Worm (Caenorhabditis elegans) whole organism, L4 larva: ENCODE data around the gene R02F11.1.
A peak's percentile ranks its signal among the peaks of the same experiment; 100 is the strongest.

Source experiments
- F49E8.2 ChIP-seq: sonication (generic microtip); optimal IDR thresholded peaks from 2 replicates; lab custom pipeline; 2016; ENCODE audit warnings: missing compliant biosample characterization, mild to moderate bottlenecking, missing genetic modification characterization, borderline replicate concordance
- T26A8.4 ChIP-seq: fragments of 200-800 bp; sonication (Bioruptor generic); IDR thresholded peaks from 2 replicates; pipeline ENCODE4 v1.3.6; 2022; ENCODE audit warnings: missing genetic modification characterization, missing compliant biosample characterization
- Y105C5A.15 ChIP-seq: fragments of 200-800 bp; sonication (Bioruptor generic); IDR thresholded peaks from 2 replicates; pipeline ENCODE4 v1.3.6; 2022; ENCODE audit warnings: missing genetic modification characterization, missing compliant biosample characterization
- Y48G9A.11 ChIP-seq: fragments of 200-800 bp; sonication (Bioruptor generic); IDR thresholded peaks from 2 replicates; pipeline ENCODE4 v1.3.6; 2022; ENCODE audit warnings: missing genetic modification reagents, missing genetic modification characterization, missing compliant biosample characterization
- Y75B8A.6 ChIP-seq: fragments of 200-800 bp; sonication (Bioruptor generic); IDR thresholded peaks from 2 replicates; pipeline ENCODE4 v1.3.6; 2022; ENCODE audit warnings: missing genetic modification reagents, missing genetic modification characterization, missing compliant biosample characterization
- aha-1 ChIP-seq: fragments of 150-350 bp; peaks from one replicate; lab custom pipeline; 2014; ENCODE audit warnings: missing biosample characterization, missing genetic modification characterization
- attf-4 ChIP-seq: sonication (generic microtip); optimal IDR thresholded peaks from 3 replicates; lab custom pipeline; 2017; ENCODE audit warnings: missing biosample characterization, missing genetic modification characterization
- cey-2 ChIP-seq: sonication (generic microtip); optimal IDR thresholded peaks from 3 replicates; lab custom pipeline; 2017; ENCODE audit warnings: missing genetic modification characterization, mild to moderate bottlenecking, missing compliant biosample characterization, antibody characterized with exemption, borderline replicate concordance; ENCODE audit not compliant: insufficient read depth
- daf-16 ChIP-seq, 3 experiments: sonication (generic microtip); optimal IDR thresholded peaks; 2 replicates each; lab custom pipeline; 2016 to 2017; ENCODE audit warnings: missing genetic modification characterization in 3 of 3, missing genetic modification reagents in 3 of 3, mild to moderate bottlenecking in 2 of 3, missing compliant biosample characterization in 2 of 3, missing biosample characterization in 1 of 3, moderate library complexity in 1 of 3
- dmd-6 ChIP-seq: fragments of 200-800 bp; sonication (Bioruptor generic); IDR thresholded peaks from 2 replicates; pipeline ENCODE4 v1.3.6; 2022; ENCODE audit warnings: missing genetic modification reagents, missing genetic modification characterization, missing compliant biosample characterization
- dmd-8 ChIP-seq: fragments of 200-800 bp; sonication (Bioruptor generic); IDR thresholded peaks from 2 replicates; pipeline ENCODE4 v1.3.6; 2022; ENCODE audit warnings: missing genetic modification characterization, missing compliant biosample characterization
- dmd-9 ChIP-seq: fragments of 200-800 bp; sonication (Bioruptor generic); IDR thresholded peaks from 2 replicates; pipeline ENCODE4 v1.3.6; 2022; ENCODE audit warnings: missing genetic modification reagents, missing genetic modification characterization, missing compliant biosample characterization
- dve-1 ChIP-seq: sonication (generic microtip); optimal IDR thresholded peaks from 2 replicates; lab custom pipeline; 2017; ENCODE audit warnings: antibody characterized with exemption, mild to moderate bottlenecking, missing genetic modification characterization, missing compliant biosample characterization; ENCODE audit not compliant: insufficient read depth
- fkh-10 ChIP-seq: fragments of 150-350 bp; optimal IDR thresholded peaks from 2 replicates; lab custom pipeline; 2014; ENCODE audit warnings: missing biosample characterization, missing genetic modification reagents, missing genetic modification characterization
- hif-1 ChIP-seq, 2 experiments: sonication (generic microtip); optimal IDR thresholded peaks; 2 replicates each; lab custom pipeline; 2016 to 2017; ENCODE audit warnings: missing compliant biosample characterization in 2 of 2, missing genetic modification characterization in 2 of 2, missing genetic modification reagents in 2 of 2, missing genotype in 2 of 2, mild to moderate bottlenecking in 1 of 2
- hlh-11 ChIP-seq: fragments of 200-800 bp; sonication (Bioruptor generic); optimal IDR thresholded peaks from 2 replicates; lab custom pipeline; 2018; ENCODE audit warnings: mild to moderate bottlenecking, missing genetic modification characterization, missing compliant biosample characterization
- hlh-30 ChIP-seq: sonication (generic microtip); optimal IDR thresholded peaks from 2 replicates; lab custom pipeline; 2017; ENCODE audit warnings: antibody characterized with exemption, mild to moderate bottlenecking, missing genetic modification characterization, missing compliant biosample characterization; ENCODE audit not compliant: insufficient read depth
- lin-13 ChIP-seq: fragments of 150-350 bp; optimal IDR thresholded peaks from 2 replicates; lab custom pipeline; 2014; ENCODE audit warnings: missing biosample characterization, missing genetic modification reagents, missing genetic modification characterization
- lin-15B ChIP-seq: fragments of 150-350 bp; sonication (generic microtip); optimal IDR thresholded peaks from 3 replicates; lab custom pipeline; 2014; ENCODE audit warnings: missing biosample characterization, missing genetic modification characterization
- mdl-1 ChIP-seq, 2 experiments: fragments of 150-350 bp in 1 of 2; sonication (generic microtip) in 1 of 2; optimal IDR thresholded peaks; 2 replicates each; lab custom pipeline; 2014 to 2017; ENCODE audit warnings: missing biosample characterization in 2 of 2, missing genetic modification characterization in 2 of 2
- mep-1 ChIP-seq: fragments of 150-350 bp; sonication (generic microtip); optimal IDR thresholded peaks from 3 replicates; lab custom pipeline; 2014; ENCODE audit warnings: missing biosample characterization, missing genetic modification characterization
- mes-2 ChIP-seq: sonication (generic microtip); optimal IDR thresholded peaks from 2 replicates; lab custom pipeline; 2016; ENCODE audit warnings: missing genotype, mild to moderate bottlenecking, missing genetic modification characterization, missing compliant biosample characterization; ENCODE audit not compliant: poor library complexity, severe bottlenecking
- mxl-3 ChIP-seq: fragments of 200-800 bp; sonication (Bioruptor generic); optimal IDR thresholded peaks from 2 replicates; lab custom pipeline; 2018; ENCODE audit warnings: mild to moderate bottlenecking, missing genetic modification characterization, missing compliant biosample characterization
- nhr-102 ChIP-seq: sonication (generic microtip); optimal IDR thresholded peaks from 2 replicates; lab custom pipeline; 2016; ENCODE audit warnings: mild to moderate bottlenecking, missing genetic modification characterization, moderate library complexity, missing compliant biosample characterization
- nhr-11 ChIP-seq: fragments of 150-350 bp; optimal IDR thresholded peaks from 2 replicates; lab custom pipeline; 2014; ENCODE audit warnings: missing biosample characterization, missing genetic modification characterization
- nhr-28 ChIP-seq: fragments of 150-350 bp; optimal IDR thresholded peaks from 2 replicates; lab custom pipeline; 2014; ENCODE audit warnings: missing biosample characterization, missing genetic modification characterization
- nhr-6 ChIP-seq: fragments of 150-350 bp; optimal IDR thresholded peaks from 2 replicates; lab custom pipeline; 2014; ENCODE audit warnings: missing biosample characterization, missing genetic modification characterization
- nhr-77 ChIP-seq: fragments of 150-350 bp; optimal IDR thresholded peaks from 2 replicates; lab custom pipeline; 2014; ENCODE audit warnings: missing biosample characterization, missing genetic modification characterization
- php-3 ChIP-seq: fragments of 200-800 bp; sonication (Bioruptor generic); IDR thresholded peaks from 2 replicates; pipeline ENCODE4 v1.3.6; 2022; ENCODE audit warnings: missing genetic modification reagents, missing genetic modification characterization, missing compliant biosample characterization
- pqm-1 ChIP-seq: sonication (generic microtip); optimal IDR thresholded peaks from 2 replicates; lab custom pipeline; 2017; ENCODE audit warnings: missing biosample characterization, missing genetic modification characterization
- saeg-2 ChIP-seq: fragments of 200-800 bp; sonication (Bioruptor generic); IDR thresholded peaks from 2 replicates; pipeline ENCODE4 v1.3.6; 2022; ENCODE audit warnings: missing genetic modification reagents, missing genetic modification characterization, missing compliant biosample characterization
- skn-1 ChIP-seq: fragments of 150-350 bp; optimal IDR thresholded peaks from 2 replicates; lab custom pipeline; 2014; ENCODE audit warnings: missing biosample characterization, missing genetic modification characterization
- tra-1 ChIP-seq: fragments of 200-800 bp; sonication (Bioruptor generic); IDR thresholded peaks from 2 replicates; pipeline ENCODE4 v1.3.6; 2022; ENCODE audit warnings: missing genetic modification reagents, missing genetic modification characterization, missing compliant biosample characterization
- unc-130 ChIP-seq: sonication (generic microtip); optimal IDR thresholded peaks from 2 replicates; lab custom pipeline; 2016; ENCODE audit warnings: missing genetic modification reagents, missing genetic modification characterization, missing compliant biosample characterization
- unc-62 ChIP-seq, 3 experiments: fragments of 150-350 bp in 1 of 3; sonication (generic microtip); optimal IDR thresholded peaks in 2 of 3; peaks in 1 of 3; 1 replicate in 1 of 3; 2 replicates in 2 of 3; lab custom pipeline; 2014 to 2017; ENCODE audit warnings: missing biosample characterization in 3 of 3, missing genetic modification characterization in 3 of 3, missing genetic modification reagents in 3 of 3, missing genotype in 1 of 3
- vab-7 ChIP-seq: fragments of 200-800 bp; sonication (Bioruptor generic); IDR thresholded peaks from 2 replicates; pipeline ENCODE4 v1.3.6; 2022; ENCODE audit warnings: missing genetic modification reagents, missing genetic modification characterization, missing compliant biosample characterization
- zfp-2 ChIP-seq: sonication (generic microtip); optimal IDR thresholded peaks from 2 replicates; lab custom pipeline; 2016; ENCODE audit warnings: mild to moderate bottlenecking, missing genetic modification characterization, missing compliant biosample characterization
- zfp-3 ChIP-seq: fragments of 200-800 bp; sonication (Bioruptor generic); conservative IDR thresholded peaks from 2 replicates; pipeline ENCODE4 v1.3.6; 2022; ENCODE audit warnings: missing genetic modification reagents, missing genetic modification characterization, missing compliant biosample characterization
- ztf-11 ChIP-seq: fragments of 150-350 bp; optimal IDR thresholded peaks from 2 replicates; lab custom pipeline; 2014; ENCODE audit warnings: missing biosample characterization, missing genetic modification characterization

R02F11.1 gene

DNA sequence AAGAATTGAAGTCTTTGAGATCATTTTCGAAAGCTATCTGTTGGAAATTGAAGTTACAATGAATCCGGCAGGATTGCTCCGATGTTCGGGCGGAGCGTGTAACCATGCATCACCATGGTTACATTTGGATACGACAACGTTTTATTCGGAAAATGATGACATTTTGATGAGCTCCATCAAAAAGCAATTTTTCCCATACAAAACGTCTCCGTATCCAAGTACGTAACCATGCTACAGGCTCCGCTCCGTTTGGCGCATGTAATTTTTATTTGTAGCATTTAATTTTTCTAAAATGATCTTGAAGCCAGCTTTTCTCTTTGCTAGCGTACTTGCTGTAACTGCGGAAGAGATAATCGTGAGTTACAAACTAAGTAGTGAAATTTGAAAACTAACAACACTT lies 41.6 kb downstream of the R02F11.1 start, which contains the start of the genes cwp-2 and cwp-3:
Gene cwp-2, minus strand, starts transcription at position 101 of the 400 bp plus-strand sequence.
Gene cwp-3, plus strand, starts transcription at position 293 of the 400 bp plus-strand sequence.
- no peak for TF ChIP-seq lin-13
- TF ChIP-seq T26A8.4, result no peak
- TF ChIP-seq mes-2 (tag; lab: Kevin White, UChicago), result no peak
- TF ChIP-seq vab-7 (GFP tag; lab: Robert Waterston, UW), result no peak
- no peak for TF ChIP-seq lin-15B
- TF ChIP-seq fkh-10 (GFP tag; lab: Kevin White, UChicago), result no peak
- no peak for TF ChIP-seq Y48G9A.11 (GFP tag; lab: Robert Waterston, UW)
- TF ChIP-seq cey-2 (tag; lab: Kevin White, UChicago), result no peak
- no peak for TF ChIP-seq ztf-11 (tag; lab: Kevin White, UChicago)
- TF ChIP-seq Y75B8A.6 (GFP tag; lab: Robert Waterston, UW), result no peak
- no peak for TF ChIP-seq dmd-6
- TF ChIP-seq dmd-9, result no peak
- no peak for TF ChIP-seq skn-1 (tag; lab: Kevin White, UChicago)
- no peak for TF ChIP-seq hlh-30 (tag; lab: Kevin White, UChicago)
- no peak for TF ChIP-seq F49E8.2 (tag; lab: Kevin White, UChicago)

- TF ChIP-seq attf-4 (tag; lab: Kevin White, UChicago) (no peak), hlh-11 (tag; lab: Kevin White, UChicago) (peak; percentile 72), dve-1 (tag; lab: Kevin White, UChicago) (peak; percentile 64), nhr-28 (peak; percentile 85), mes-2 (tag; lab: Kevin White, UChicago) (peak; percentile 32), pqm-1 (tag; lab: Kevin White, UChicago) (peak; percentile 3), lin-13 (peak; percentile 36), dmd-6 (peak; percentile 47; the same call in 1 of the 2 replicates), nhr-102 (peak; percentile 86), hlh-30 (tag; lab: Kevin White, UChicago) (peak; percentile 99), mep-1 (peak; percentile 53), unc-62 (GFP tag; optimal IDR thresholded peaks at IDR 0.05 in 1 of 2; lab: Kevin White, UChicago) (peak in 1 of 2 experiments; percentile 67), unc-62 (tag; optimal IDR thresholded peaks at IDR 0.05; lab: Kevin White, UChicago) (no peak), zfp-2 (no peak), fkh-10 (GFP tag; lab: Kevin White, UChicago) (no peak), zfp-3 (GFP tag; lab: Robert Waterston, UW) (no peak), mxl-3 (peak; percentile 53), mdl-1 (tag; optimal IDR thresholded peaks at IDR 0.05; lab: Kevin White, UChicago) (no peak), hif-1 (tag; optimal IDR thresholded peaks at IDR 0.05; lab: Kevin White, UChicago) (peak in 1 of 2 experiments; percentile 6), nhr-77 (tag; lab: Kevin White, UChicago) (peak; percentile 22), daf-16 (GFP tag; optimal IDR thresholded peaks at IDR 0.05; lab: Kevin White, UChicago) (peak in 1 of 2 experiments; percentile 83), daf-16 (tag; optimal IDR thresholded peaks at IDR 0.05; lab: Kevin White, UChicago) (peak; percentile 51), ztf-11 (tag; lab: Kevin White, UChicago) (no peak), nhr-11 (tag; lab: Kevin White, UChicago) (peak; percentile 19)
Observed at ce11 chrV:4844591-4844990, 43.7 kb downstream of the R02F11.1 start, which contains the start of gene abhd-5.2. TSS of gene abhd-5.2 (plus strand) at chrV:4844685.

ce11 chrV:4846507-4846906 lies 45.6 kb downstream of the R02F11.1 start:
- no peak for TF ChIP-seq saeg-2 (GFP tag; lab: Robert Waterston, UW)
- peak; percentile 95 for TF ChIP-seq aha-1 (tag; lab: Kevin White, UChicago)
- TF ChIP-seq cey-2 (tag; lab: Kevin White, UChicago), result no peak
- TF ChIP-seq, all 104 proteins: peak for 1

DNA sequence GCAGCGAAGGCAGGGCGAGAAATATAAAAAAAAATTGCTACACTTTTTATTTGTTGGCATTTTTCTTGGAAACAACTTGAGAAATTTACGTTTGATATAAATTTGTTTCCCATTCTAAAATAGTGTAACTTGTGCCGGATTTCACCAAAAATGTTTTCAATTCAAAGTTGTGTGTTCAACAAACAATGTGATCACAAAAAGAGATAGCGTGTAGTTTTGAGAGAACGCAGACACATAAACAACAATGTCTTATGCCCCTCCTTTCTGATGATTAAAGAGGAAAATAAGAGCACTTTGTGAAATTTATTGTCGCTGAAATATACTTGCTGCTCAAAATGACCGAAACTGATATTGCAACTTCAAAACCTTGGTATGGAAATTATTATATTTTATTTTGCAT lies 46.5 kb downstream of the R02F11.1 start, which contains the start of gene abhd-5.1:
Gene abhd-5.1, plus strand, starts transcription at position 230 of the 400 bp plus-strand sequence.
- TF ChIP-seq unc-130 (GFP tag; lab: Kevin White, UChicago), result no peak
- no peak for TF ChIP-seq nhr-102
- peak in 1 of 2 experiments; percentile 85 for TF ChIP-seq daf-16 (GFP tag; optimal IDR thresholded peaks at IDR 0.05; lab: Kevin White, UChicago)
- peak; percentile 88 for TF ChIP-seq daf-16 (tag; optimal IDR thresholded peaks at IDR 0.05; lab: Kevin White, UChicago)
- peak; percentile 63 for TF ChIP-seq dve-1 (tag; lab: Kevin White, UChicago)
- peak; percentile 54; the same call in 1 of the 2 replicates for TF ChIP-seq php-3 (GFP tag; lab: Robert Waterston, UW)
- peak; percentile 67 for TF ChIP-seq aha-1 (tag; lab: Kevin White, UChicago)
- no peak for TF ChIP-seq dmd-8 (GFP tag; lab: Robert Waterston, UW)
- no peak for TF ChIP-seq tra-1 (GFP tag; lab: Robert Waterston, UW)
- TF ChIP-seq hlh-30 (tag; lab: Kevin White, UChicago), result peak; percentile 77
- TF ChIP-seq nhr-6 (tag; lab: Kevin White, UChicago), result peak; percentile 15
- no peak for TF ChIP-seq Y105C5A.15
- TF ChIP-seq nhr-28, result peak; percentile 46
- no peak for TF ChIP-seq pqm-1 (tag; lab: Kevin White, UChicago)
